Worm (Caenorhabditis elegans) whole organism, mixed stage, embryonic: ENCODE data around the gene gpa-3.

ENCODE experiments used
- M03D4.4 ChIP-seq: sonication (generic microtip); optimal IDR thresholded peaks from 2 replicates; lab custom pipeline; 2017; ENCODE audit warnings: mild to moderate bottlenecking, missing genetic modification characterization, missing compliant biosample characterization
- bed-3 ChIP-seq: fragments of 200-800 bp; sonication (Bioruptor generic); optimal IDR thresholded peaks from 3 replicates; lab custom pipeline; 2018; ENCODE audit warnings: mild to moderate bottlenecking, missing genetic modification characterization, moderate library complexity, missing compliant biosample characterization
- blmp-1 ChIP-seq: fragments of 150-350 bp; optimal IDR thresholded peaks from 2 replicates; lab custom pipeline; 2014; ENCODE audit warnings: missing biosample characterization, missing genetic modification characterization
- ceh-39 ChIP-seq: fragments of 150-350 bp; optimal IDR thresholded peaks from 2 replicates; lab custom pipeline; 2014; ENCODE audit warnings: missing biosample characterization, missing genetic modification characterization
- ceh-43 ChIP-seq: fragments of 200-800 bp; sonication (Bioruptor generic); optimal IDR thresholded peaks from 2 replicates; lab custom pipeline; 2018; ENCODE audit warnings: mild to moderate bottlenecking, missing genetic modification characterization, moderate library complexity, missing compliant biosample characterization
- ceh-83 ChIP-seq: fragments of 200-800 bp; sonication (Bioruptor generic); optimal IDR thresholded peaks from 2 replicates; lab custom pipeline; 2018; ENCODE audit warnings: mild to moderate bottlenecking, missing genetic modification characterization, missing compliant biosample characterization
- ces-1 ChIP-seq: fragments of 150-350 bp; optimal IDR thresholded peaks from 2 replicates; lab custom pipeline; 2014; ENCODE audit warnings: missing biosample characterization, missing genetic modification reagents, missing genetic modification characterization
- elt-1 ChIP-seq: sonication (generic microtip); optimal IDR thresholded peaks from 2 replicates; lab custom pipeline; 2017; ENCODE audit warnings: missing genetic modification characterization, mild to moderate bottlenecking, missing compliant biosample characterization, antibody characterized with exemption, moderate library complexity, borderline replicate concordance; ENCODE audit not compliant: insufficient read depth
- elt-3 ChIP-seq: fragments of 150-350 bp; optimal IDR thresholded peaks from 2 replicates; lab custom pipeline; 2014; ENCODE audit warnings: missing biosample characterization, missing genetic modification characterization
- flh-1 ChIP-seq: fragments of 200-800 bp; sonication (Bioruptor generic); optimal IDR thresholded peaks from 2 replicates; lab custom pipeline; 2018; ENCODE audit warnings: mild to moderate bottlenecking, missing genetic modification characterization, moderate library complexity, missing compliant biosample characterization
- ham-2 ChIP-seq: fragments of 200-800 bp; sonication (Bioruptor generic); optimal IDR thresholded peaks from 2 replicates; lab custom pipeline; 2018; ENCODE audit warnings: mild to moderate bottlenecking, missing genetic modification characterization, missing compliant biosample characterization
- hlh-1 ChIP-seq: fragments of 150-350 bp; optimal IDR thresholded peaks from 2 replicates; lab custom pipeline; 2014; ENCODE audit warnings: missing biosample characterization, missing genetic modification reagents, missing genetic modification characterization
- lin-13 ChIP-seq: fragments of 150-350 bp; optimal IDR thresholded peaks from 2 replicates; lab custom pipeline; 2014; ENCODE audit warnings: missing biosample characterization, missing genetic modification characterization
- lin-32 ChIP-seq: fragments of 200-800 bp; sonication (Bioruptor generic); optimal IDR thresholded peaks from 2 replicates; lab custom pipeline; 2018; ENCODE audit warnings: mild to moderate bottlenecking, missing genetic modification characterization, missing compliant biosample characterization
- lsy-2 ChIP-seq: fragments of 150-350 bp; optimal IDR thresholded peaks from 2 replicates; lab custom pipeline; 2014; ENCODE audit warnings: missing biosample characterization, missing genetic modification characterization
- mab-5 ChIP-seq: fragments of 150-350 bp; optimal IDR thresholded peaks from 2 replicates; lab custom pipeline; 2014; ENCODE audit warnings: missing biosample characterization, missing genetic modification characterization
- mep-1 ChIP-seq: fragments of 150-350 bp; optimal IDR thresholded peaks from 2 replicates; lab custom pipeline; 2017; ENCODE audit warnings: missing biosample characterization, missing genetic modification reagents, missing genetic modification characterization, inconsistent platforms
- nhr-12 ChIP-seq: fragments of 150-350 bp; optimal IDR thresholded peaks from 2 replicates; lab custom pipeline; 2014; ENCODE audit warnings: missing biosample characterization, missing genetic modification characterization
- nhr-2 ChIP-seq: fragments of 150-350 bp; optimal IDR thresholded peaks from 2 replicates; lab custom pipeline; 2014; ENCODE audit warnings: missing biosample characterization, missing genetic modification characterization
- nhr-237 ChIP-seq: fragments of 150-350 bp; optimal IDR thresholded peaks from 2 replicates; lab custom pipeline; 2014; ENCODE audit warnings: missing biosample characterization, missing genetic modification characterization
- nhr-28 ChIP-seq: fragments of 150-350 bp; optimal IDR thresholded peaks from 2 replicates; lab custom pipeline; 2014; ENCODE audit warnings: missing biosample characterization, missing genetic modification characterization
- nhr-76 ChIP-seq: sonication (generic microtip); optimal IDR thresholded peaks from 2 replicates; lab custom pipeline; 2017; ENCODE audit warnings: missing biosample characterization, missing genetic modification characterization
- pha-4 ChIP-seq: fragments of 150-350 bp; optimal IDR thresholded peaks from 2 replicates; lab custom pipeline; 2018; ENCODE audit warnings: missing biosample characterization, missing genetic modification reagents, missing genetic modification characterization
- sem-2 ChIP-seq: fragments of 200-800 bp; sonication (Bioruptor generic); optimal IDR thresholded peaks from 2 replicates; lab custom pipeline; 2018; ENCODE audit warnings: mild to moderate bottlenecking, missing genetic modification characterization, missing compliant biosample characterization
- snpc-4 ChIP-seq: fragments of 150-350 bp; optimal IDR thresholded peaks from 2 replicates; lab custom pipeline; 2014; ENCODE audit warnings: missing biosample characterization, missing genetic modification characterization
- sptf-1 ChIP-seq: sonication (generic microtip); optimal IDR thresholded peaks from 2 replicates; lab custom pipeline; 2017; ENCODE audit warnings: mild to moderate bottlenecking, missing genetic modification characterization, moderate library complexity, missing compliant biosample characterization
- tbx-8 ChIP-seq: fragments of 200-800 bp; sonication (Bioruptor generic); optimal IDR thresholded peaks from 2 replicates; lab custom pipeline; 2018; ENCODE audit warnings: mild to moderate bottlenecking, missing genetic modification characterization, moderate library complexity, missing compliant biosample characterization
- unc-120 ChIP-seq: sonication (generic microtip); optimal IDR thresholded peaks from 2 replicates; lab custom pipeline; 2017; ENCODE audit warnings: missing genetic modification characterization, missing compliant biosample characterization; ENCODE audit not compliant: poor library complexity, severe bottlenecking
- unc-39 ChIP-seq: fragments of 150-350 bp; optimal IDR thresholded peaks from 2 replicates; lab custom pipeline; 2014; ENCODE audit warnings: missing biosample characterization, missing genetic modification characterization
- unc-62 ChIP-seq: fragments of 150-350 bp; optimal IDR thresholded peaks from 2 replicates; lab custom pipeline; 2014; ENCODE audit warnings: missing biosample characterization, missing genetic modification reagents, missing genetic modification characterization
- zip-8 ChIP-seq: fragments of 150-350 bp; optimal IDR thresholded peaks from 2 replicates; lab custom pipeline; 2014; ENCODE audit warnings: missing biosample characterization, missing genetic modification characterization

Gene gpa-3

ce11 chrV:9326903-9327302 lies 32.7 kb downstream of the gpa-3 start:
- TF ChIP-seq unc-39 (no peak), ceh-39 (tag; lab: Kevin White, UChicago) (no peak), blmp-1 (tag; lab: Kevin White, UChicago) (no peak), nhr-12 (tag; lab: Kevin White, UChicago) (no peak), nhr-76 (tag; lab: Kevin White, UChicago) (no peak), lin-32 (GFP tag; lab: Kevin White, UChicago) (no peak), unc-62 (GFP tag; lab: Kevin White, UChicago) (no peak), elt-3 (tag; lab: Kevin White, UChicago) (no peak), nhr-28 (tag; lab: Kevin White, UChicago) (no peak), nhr-237 (tag; lab: Kevin White, UChicago) (no peak), mab-5 (tag; lab: Kevin White, UChicago) (no peak), lsy-2 (tag; lab: Kevin White, UChicago) (no peak), pha-4 (tag; lab: Kevin White, UChicago) (no peak), M03D4.4 (no peak), zip-8 (tag; lab: Kevin White, UChicago) (no peak), sem-2 (GFP tag; lab: Kevin White, UChicago) (no peak), mep-1 (tag; lab: Kevin White, UChicago) (no peak), tbx-8 (GFP tag; lab: Kevin White, UChicago) (no peak)

- TF ChIP-seq pha-4 (tag; lab: Kevin White, UChicago) (no peak), mab-5 (tag; lab: Kevin White, UChicago) (no peak)
- TF ChIP-seq, all 35 proteins: peak for 0
Measured at ce11 chrV:9324167-9324566, 35.4 kb downstream of the gpa-3 start.

- TF ChIP-seq elt-1 (tag; lab: Kevin White, UChicago) = no peak
- no peak for TF ChIP-seq nhr-12 (tag; lab: Kevin White, UChicago)
- TF ChIP-seq M03D4.4 = no peak
- no peak for TF ChIP-seq snpc-4 (tag; lab: Kevin White, UChicago)
- no peak for TF ChIP-seq nhr-28 (tag; lab: Kevin White, UChicago)
- TF ChIP-seq sem-2 (GFP tag; lab: Kevin White, UChicago) = no peak
- no peak for TF ChIP-seq pha-4 (tag; lab: Kevin White, UChicago)
- TF ChIP-seq ceh-43 = no peak
- TF ChIP-seq unc-62 (GFP tag; lab: Kevin White, UChicago) = no peak
- no peak for TF ChIP-seq lin-32 (GFP tag; lab: Kevin White, UChicago)
- no peak for TF ChIP-seq tbx-8 (GFP tag; lab: Kevin White, UChicago)
- TF ChIP-seq mab-5 (tag; lab: Kevin White, UChicago) = no peak
Measured at ce11 chrV:9322886-9323285, 36.7 kb downstream of the gpa-3 start, which contains the start of gene tag-153. Gene tag-153 (plus strand): TSS chrV:9323085.

- no peak for TF ChIP-seq lin-32 (GFP tag; lab: Kevin White, UChicago)
Measured at ce11 chrV:9321185-9321584, 38.4 kb downstream of the gpa-3 start, which contains the start of gene F44A2.7. Gene F44A2.7 (plus strand): TSS chrV:9321485.

ce11 chrV:9318046-9318445 lies 41.5 kb downstream of the gpa-3 start, which contains the start of gene kvs-3:
Gene kvs-3 (plus strand): TSS chrV:9318311.
- TF ChIP-seq sptf-1 (tag; lab: Kevin White, UChicago) (peak; percentile 57), hlh-1 (tag; lab: Kevin White, UChicago) (no peak), lin-13 (tag; lab: Kevin White, UChicago) (no peak), ham-2 (GFP tag; lab: Kevin White, UChicago) (no peak), unc-120 (tag; lab: Kevin White, UChicago) (peak; percentile 58), M03D4.4 (peak; percentile 6), bed-3 (GFP tag; lab: Kevin White, UChicago) (peak; percentile 5), elt-3 (tag; lab: Kevin White, UChicago) (no peak), unc-39 (no peak), flh-1 (GFP tag; lab: Kevin White, UChicago) (no peak), ceh-83 (GFP tag; lab: Kevin White, UChicago) (peak; percentile 40), nhr-76 (tag; lab: Kevin White, UChicago) (no peak)

- TF ChIP-seq ces-1 (GFP tag; lab: Kevin White, UChicago) (peak; percentile 38), nhr-2 (no peak)
Measured at ce11 chrV:9316970-9317369, 42.6 kb downstream of the gpa-3 start.
